Fruit fly (Drosophila melanogaster): ENCODE data around the gene Cog8.

The Cog8 gene

dm6 chr2L:11471979-11472514 is 26.7 kb downstream of the Cog8 start (continued):
- no peak for TF ChIP-seq pum (GFP tag; optimal IDR thresholded peaks at IDR 0.05)
- TF ChIP-seq nmo (GFP tag; optimal IDR thresholded peaks at IDR 0.05): peak; percentile 39
- no peak for TF ChIP-seq CG7786 (GFP tag; optimal IDR thresholded peaks at IDR 0.05)
- TF ChIP-seq Sox102F (GFP tag; optimal IDR thresholded peaks at IDR 0.05): peak; percentile 31
- TF ChIP-seq CG4707 (GFP tag; optimal IDR thresholded peaks at IDR 0.05): no peak
- no peak for TF ChIP-seq CG18764 (GFP tag; optimal IDR thresholded peaks at IDR 0.05)
- TF ChIP-seq CG9437 (GFP tag; optimal IDR thresholded peaks at IDR 0.05): no peak
- TF ChIP-seq schlank (tag; optimal IDR thresholded peaks at IDR 0.05): no peak
- TF ChIP-seq CG18599 (GFP tag; optimal IDR thresholded peaks at IDR 0.05): no peak
- peak in 1 of 2 experiments; percentile 51 for TF ChIP-seq bsh (GFP tag; optimal IDR thresholded peaks at IDR 0.05)
- TF ChIP-seq trh (GFP tag; optimal IDR thresholded peaks at IDR 0.05): no peak
- TF ChIP-seq tna (GFP tag; IDR thresholded peaks at IDR 0.05; ENCODE audit: partially characterized antibody): no peak
- no peak for TF ChIP-seq Optix (GFP tag; IDR thresholded peaks at IDR 0.05)
- no peak for TF ChIP-seq CG2202 (tag; optimal IDR thresholded peaks at IDR 0.05)
- no peak for TF ChIP-seq corto (GFP tag; optimal IDR thresholded peaks at IDR 0.05)
- TF ChIP-seq Dbx (GFP tag; IDR thresholded peaks at IDR 0.05): no peak
- TF ChIP-seq disco-r (GFP tag; optimal IDR thresholded peaks at IDR 0.05): no peak
- no peak for TF ChIP-seq ATbp (GFP tag; optimal IDR thresholded peaks at IDR 0.05)
- no peak for TF ChIP-seq CG12299 (tag; optimal IDR thresholded peaks at IDR 0.05)
- TF ChIP-seq Opbp (GFP tag; IDR thresholded peaks at IDR 0.05; ENCODE audit: partially characterized antibody): no peak
- TF ChIP-seq Xrp1 (GFP tag; IDR thresholded peaks at IDR 0.05): peak; percentile 65; the same call in 1 of the 2 replicates
- no peak for TF ChIP-seq oc (tag; optimal IDR thresholded peaks at IDR 0.05)
- no peak for TF ChIP-seq CG13296 (GFP tag; optimal IDR thresholded peaks at IDR 0.05)
- no peak for TF ChIP-seq usp (GFP tag; optimal IDR thresholded peaks at IDR 0.05)
- TF ChIP-seq bab2 (GFP tag; optimal IDR thresholded peaks at IDR 0.05): no peak
- TF ChIP-seq CG10543 (GFP tag; optimal IDR thresholded peaks at IDR 0.05): no peak
- TF ChIP-seq so (GFP tag; IDR thresholded peaks at IDR 0.05): no peak
- no peak for TF ChIP-seq Ada2b (GFP tag; IDR thresholded peaks at IDR 0.05)
- peak; percentile 11 for TF ChIP-seq Oli (tag; optimal IDR thresholded peaks at IDR 0.05)
- no peak for TF ChIP-seq nom (GFP tag; optimal IDR thresholded peaks at IDR 0.05)
- no peak for TF ChIP-seq Rfx (GFP tag; IDR thresholded peaks at IDR 0.05)
- no peak for TF ChIP-seq sr (GFP tag; IDR thresholded peaks at IDR 0.05)
- TF ChIP-seq luna (GFP tag; optimal IDR thresholded peaks at IDR 0.05): no peak
- TF ChIP-seq az2 (GFP tag; optimal IDR thresholded peaks at IDR 0.05): no peak
- no peak for TF ChIP-seq odd (GFP tag; optimal IDR thresholded peaks at IDR 0.05)
- no peak for TF ChIP-seq eyg (GFP tag; optimal IDR thresholded peaks at IDR 0.05)
- no peak for TF ChIP-seq CG3281 (GFP tag; optimal IDR thresholded peaks at IDR 0.05)
- no peak for TF ChIP-seq CG42726 (GFP tag; IDR thresholded peaks at IDR 0.05; ENCODE audit: partially characterized antibody)
- peak; percentile 70 for TF ChIP-seq sens (GFP tag)
- no peak for TF ChIP-seq seq (GFP tag; IDR thresholded peaks at IDR 0.05)
- TF ChIP-seq dmrt11E (tag; optimal IDR thresholded peaks at IDR 0.05): peak; percentile 57
- TF ChIP-seq CG8388 (GFP tag; optimal IDR thresholded peaks at IDR 0.05): no peak
- no peak for TF ChIP-seq Lhr (GFP tag; optimal IDR thresholded peaks at IDR 0.05)
- TF ChIP-seq CG12071 (GFP tag; optimal IDR thresholded peaks at IDR 0.05): no peak
- no peak for TF ChIP-seq fru (optimal IDR thresholded peaks at IDR 0.05)
- TF ChIP-seq CG4617 (GFP tag; optimal IDR thresholded peaks at IDR 0.05; ENCODE audit: borderline replicate concordance): no peak
- no peak for TF ChIP-seq cato (GFP tag; optimal IDR thresholded peaks at IDR 0.05; ENCODE audit: borderline replicate concordance)
- no peak for TF ChIP-seq bbx (GFP tag; IDR thresholded peaks at IDR 0.05; ENCODE audit: partially characterized antibody)
- no peak for TF ChIP-seq gro (GFP tag; optimal IDR thresholded peaks at IDR 0.05)
- no peak for TF ChIP-seq ro (GFP tag; IDR thresholded peaks at IDR 0.05)
- TF ChIP-seq zen (tag; optimal IDR thresholded peaks at IDR 0.05): no peak
